Fruit fly (Drosophila melanogaster) whole organism, embryonic: Measurements from ENCODE around the gene Obp99b.

ENCODE experiments used
- Abd-B ChIP-seq: fragments of 200-800 bp; sonication (Bioruptor generic); optimal IDR thresholded peaks from 2 replicates; lab custom pipeline; 2018; ENCODE audit warnings: missing biosample characterization, mild to moderate bottlenecking, missing genetic modification characterization, moderate library complexity
- Atf6 ChIP-seq: fragments of 200-800 bp; sonication (Bioruptor generic); IDR thresholded peaks from 2 replicates; pipeline ENCODE4 v1.3.6; 2022; ENCODE audit warnings: missing biosample characterization, missing genetic modification characterization
- Blimp-1 ChIP-seq: fragments of 200-800 bp; sonication (Bioruptor generic); optimal IDR thresholded peaks from 3 replicates; lab custom pipeline; 2018; ENCODE audit warnings: missing biosample characterization, missing genetic modification characterization, mild to moderate bottlenecking, moderate library complexity, missing genetic modification reagents
- CG10147 ChIP-seq: fragments of 200-800 bp; sonication (Bioruptor generic); optimal IDR thresholded peaks from 2 replicates; lab custom pipeline; 2019; ENCODE audit warnings: missing biosample characterization, mild to moderate bottlenecking, missing genetic modification characterization, moderate library complexity
- CG10959 ChIP-seq: fragments of 200-800 bp; sonication (Bioruptor generic); IDR thresholded peaks from 2 replicates; pipeline ENCODE4 v1.3.6; 2022; ENCODE audit warnings: missing biosample characterization, missing genetic modification characterization
- CG13775 ChIP-seq: fragments of 200-800 bp; sonication (Bioruptor generic); optimal IDR thresholded peaks from 3 replicates; lab custom pipeline; 2017; ENCODE audit warnings: missing biosample characterization, mild to moderate bottlenecking, missing genetic modification characterization
- CG1602 ChIP-seq: fragments of 200-800 bp; sonication (Bioruptor generic); optimal IDR thresholded peaks from 3 replicates; lab custom pipeline; 2016; ENCODE audit warnings: missing biosample characterization, missing genetic modification characterization
- CG17829 ChIP-seq: fragments of 200-800 bp; optimal IDR thresholded peaks from 2 replicates; lab custom pipeline; 2019; ENCODE audit warnings: missing biosample characterization, mild to moderate bottlenecking, missing genetic modification characterization, moderate library complexity
- CG18764 ChIP-seq: fragments of 200-800 bp; sonication (Bioruptor generic); optimal IDR thresholded peaks from 3 replicates; lab custom pipeline; 2016; ENCODE audit warnings: missing biosample characterization, missing genetic modification characterization
- CG2712 ChIP-seq: fragments of 200-800 bp; optimal IDR thresholded peaks from 3 replicates; lab custom pipeline; 2019; ENCODE audit warnings: missing biosample characterization, mild to moderate bottlenecking, missing genetic modification characterization, moderate library complexity
- CG3065 ChIP-seq: fragments of 200-800 bp; sonication (Bioruptor generic); optimal IDR thresholded peaks from 2 replicates; lab custom pipeline; 2016; ENCODE audit warnings: missing biosample characterization, missing genetic modification characterization
- CG31224 ChIP-seq: fragments of 200-800 bp; sonication (Bioruptor generic); IDR thresholded peaks from 2 replicates; pipeline ENCODE4 v1.3.6; 2022; ENCODE audit warnings: missing biosample characterization, missing genetic modification characterization
- CG32767 ChIP-seq: fragments of 200-800 bp; sonication (Bioruptor generic); IDR thresholded peaks from 2 replicates; pipeline ENCODE4 v1.3.6; 2022; ENCODE audit warnings: missing biosample characterization, missing genetic modification characterization
- CG3281 ChIP-seq: fragments of 200-800 bp; sonication (Bioruptor generic); optimal IDR thresholded peaks from 3 replicates; lab custom pipeline; 2017; ENCODE audit warnings: missing biosample characterization, mild to moderate bottlenecking, missing genetic modification characterization
- CG4730 ChIP-seq: fragments of 200-800 bp; sonication (Bioruptor generic); IDR thresholded peaks from 2 replicates; pipeline ENCODE4 v1.3.6; 2022; ENCODE audit warnings: missing biosample characterization, missing genetic modification characterization
- CG7839 ChIP-seq: fragments of 200-800 bp; sonication (Bioruptor generic); optimal IDR thresholded peaks from 3 replicates; lab custom pipeline; 2018; ENCODE audit warnings: missing biosample characterization, mild to moderate bottlenecking, missing genetic modification characterization, moderate library complexity
- CG8290 ChIP-seq, 3 experiments: fragments of 200-800 bp; sonication (Bioruptor generic); optimal IDR thresholded peaks; 2 replicates each; lab custom pipeline; 2016 to 2019; ENCODE audit warnings: missing biosample characterization in 3 of 3, missing genetic modification characterization in 3 of 3, mild to moderate bottlenecking in 2 of 3, moderate library complexity in 1 of 3
- CG8924 ChIP-seq: fragments of 200-800 bp; optimal IDR thresholded peaks from 3 replicates; lab custom pipeline; 2019; ENCODE audit warnings: missing biosample characterization, mild to moderate bottlenecking, missing genetic modification characterization, moderate library complexity
- CG9932 ChIP-seq: fragments of 200-800 bp; sonication (Bioruptor generic); IDR thresholded peaks from 2 replicates; pipeline ENCODE4 v1.3.6; 2022; ENCODE audit warnings: missing biosample characterization, missing genetic modification characterization
- CrebB ChIP-seq: fragments of 200-800 bp; sonication (Bioruptor generic); optimal IDR thresholded peaks from 3 replicates; lab custom pipeline; 2018; ENCODE audit warnings: missing biosample characterization, mild to moderate bottlenecking, missing genetic modification characterization
- D19B ChIP-seq: fragments of 200-800 bp; sonication (Bioruptor generic); optimal IDR thresholded peaks from 2 replicates; lab custom pipeline; 2017; ENCODE audit warnings: missing biosample characterization, mild to moderate bottlenecking, missing genetic modification characterization
- Dbx ChIP-seq: fragments of 200-800 bp; sonication (Bioruptor generic); IDR thresholded peaks from 3 replicates; pipeline ENCODE4 v1.3.6; 2022; ENCODE audit warnings: missing biosample characterization, missing genetic modification characterization
- Deaf1 ChIP-seq: fragments of 200-800 bp; optimal IDR thresholded peaks from 3 replicates; lab custom pipeline; 2019; ENCODE audit warnings: missing biosample characterization, mild to moderate bottlenecking, missing genetic modification characterization, moderate library complexity
- Elba2 ChIP-seq: fragments of 200-800 bp; sonication (Bioruptor generic); optimal IDR thresholded peaks from 3 replicates; lab custom pipeline; 2016; ENCODE audit warnings: missing biosample characterization, missing genetic modification characterization
- Fer1 ChIP-seq: fragments of 200-800 bp; sonication (Bioruptor generic); optimal IDR thresholded peaks from 2 replicates; lab custom pipeline; 2017; ENCODE audit warnings: missing biosample characterization, mild to moderate bottlenecking, missing genetic modification characterization
- H2.0 ChIP-seq: fragments of 200-800 bp; sonication (Bioruptor generic); IDR thresholded peaks from 2 replicates; pipeline ENCODE4 v1.3.6; 2022; ENCODE audit warnings: missing biosample characterization, missing genetic modification characterization
- HLHmδ ChIP-seq: fragments of 200-800 bp; sonication (Bioruptor generic); optimal IDR thresholded peaks from 2 replicates; lab custom pipeline; 2018; ENCODE audit warnings: missing biosample characterization, mild to moderate bottlenecking, missing genetic modification characterization, moderate library complexity
- Hr78 ChIP-seq, 2 experiments: fragments of 200-800 bp in 1 of 2; fragments of >200 bp in 1 of 2; sonication (Bioruptor generic) in 1 of 2; optimal IDR thresholded peaks; 2 replicates each; lab custom pipeline; 2017 to 2019; ENCODE audit warnings: missing biosample characterization in 2 of 2, missing genetic modification characterization in 2 of 2, mild to moderate bottlenecking in 1 of 2, moderate library complexity in 1 of 2
- Jarid2 ChIP-seq: fragments of 200-800 bp; sonication (Bioruptor generic); optimal IDR thresholded peaks from 3 replicates; lab custom pipeline; 2017; ENCODE audit warnings: mild to moderate bottlenecking, missing biosample characterization, missing genetic modification reagents, missing genetic modification characterization
- Mes4 ChIP-seq: fragments of 200-800 bp; sonication (Bioruptor generic); optimal IDR thresholded peaks from 2 replicates; lab custom pipeline; 2016; ENCODE audit warnings: missing biosample characterization, missing genetic modification characterization
- NC2β ChIP-seq: fragments of 200-800 bp; sonication (Bioruptor generic); optimal IDR thresholded peaks from 2 replicates; lab custom pipeline; 2016; ENCODE audit warnings: missing biosample characterization, missing genetic modification characterization
- Ptx1 ChIP-seq: fragments of 200-800 bp; sonication (Bioruptor generic); IDR thresholded peaks from 2 replicates; pipeline ENCODE4 v1.3.6; 2022; ENCODE audit warnings: missing biosample characterization, missing genetic modification characterization
- Sox102F ChIP-seq: fragments of 200-800 bp; sonication (Bioruptor generic); optimal IDR thresholded peaks from 2 replicates; lab custom pipeline; 2018; ENCODE audit warnings: missing biosample characterization, mild to moderate bottlenecking, missing genetic modification characterization, moderate library complexity
- Ssrp ChIP-seq: fragments of 200-800 bp; sonication (Bioruptor generic); optimal IDR thresholded peaks from 2 replicates; lab custom pipeline; 2018; ENCODE audit warnings: missing biosample characterization, mild to moderate bottlenecking, missing genetic modification characterization, moderate library complexity
- Xrp1 ChIP-seq: fragments of 200-800 bp; sonication (Bioruptor generic); IDR thresholded peaks from 2 replicates; pipeline ENCODE4 v1.3.6; 2022; ENCODE audit warnings: missing biosample characterization, missing genetic modification characterization
- cg ChIP-seq: fragments of 200-800 bp; sonication (Bioruptor generic); optimal IDR thresholded peaks from 3 replicates; lab custom pipeline; 2019; ENCODE audit warnings: missing biosample characterization, mild to moderate bottlenecking, missing genetic modification characterization, moderate library complexity
- croc ChIP-seq: fragments of 200-800 bp; sonication (Bioruptor generic); conservative IDR thresholded peaks from 3 replicates; pipeline ENCODE4 v1.3.6; 2022; ENCODE audit warnings: missing biosample characterization, missing genetic modification characterization
- da ChIP-seq: fragments of 200-800 bp; sonication (Bioruptor generic); optimal IDR thresholded peaks from 2 replicates; lab custom pipeline; 2016; ENCODE audit warnings: missing biosample characterization, missing genetic modification characterization
- danr ChIP-seq: fragments of 200-800 bp; sonication (Bioruptor generic); IDR thresholded peaks from 2 replicates; pipeline ENCODE4 v1.3.6; 2022; ENCODE audit warnings: missing biosample characterization, missing genetic modification characterization
- dimm ChIP-seq: fragments of 200-800 bp; sonication (Bioruptor generic); IDR thresholded peaks from 2 replicates; pipeline ENCODE4 v1.3.6; 2022; ENCODE audit warnings: missing biosample characterization, missing genetic modification characterization
- dmrt11E ChIP-seq: fragments of 200-800 bp; sonication (Bioruptor generic); optimal IDR thresholded peaks from 3 replicates; lab custom pipeline; 2018; ENCODE audit warnings: missing biosample characterization, mild to moderate bottlenecking, missing genetic modification characterization, moderate library complexity
- dmrt99B ChIP-seq: fragments of 200-800 bp; sonication (Bioruptor generic); optimal IDR thresholded peaks from 2 replicates; lab custom pipeline; 2018; ENCODE audit warnings: missing biosample characterization, mild to moderate bottlenecking, missing genetic modification characterization, moderate library complexity
- emc ChIP-seq: fragments of 200-800 bp; sonication (Bioruptor generic); optimal IDR thresholded peaks from 2 replicates; lab custom pipeline; 2016; ENCODE audit warnings: missing biosample characterization, missing genetic modification characterization
- grn ChIP-seq: fragments of 200-800 bp; sonication (Bioruptor generic); optimal IDR thresholded peaks from 3 replicates; lab custom pipeline; 2017; ENCODE audit warnings: missing biosample characterization, missing genetic modification characterization
- hkb ChIP-seq, 2 experiments: fragments of 200-800 bp in 1 of 2; fragments of >200 bp in 1 of 2; sonication (Bioruptor generic) in 1 of 2; IDR thresholded peaks in 1 of 2; optimal IDR thresholded peaks in 1 of 2; 2 replicates each; pipeline versions ENCODE4 v1.3.6 to Lab custom; 2017 to 2022; ENCODE audit warnings: missing biosample characterization in 1 of 2, missing genetic modification characterization in 1 of 2
- kah ChIP-seq: fragments of 200-800 bp; sonication (Bioruptor generic); optimal IDR thresholded peaks from 2 replicates; lab custom pipeline; 2018; ENCODE audit warnings: missing biosample characterization, mild to moderate bottlenecking, missing genetic modification characterization
- lilli ChIP-seq: fragments of 200-800 bp; sonication (Bioruptor generic); optimal IDR thresholded peaks from 3 replicates; lab custom pipeline; 2016; ENCODE audit warnings: missing biosample characterization, missing genetic modification characterization
- pho ChIP-seq: fragments of 200-800 bp; sonication (Bioruptor generic); optimal IDR thresholded peaks from 2 replicates; lab custom pipeline; 2016; ENCODE audit warnings: missing biosample characterization, missing genetic modification characterization
- sim ChIP-seq: fragments of 200-800 bp; sonication (Bioruptor generic); IDR thresholded peaks from 2 replicates; pipeline ENCODE4 v1.3.6; 2022; ENCODE audit warnings: missing biosample characterization, missing genetic modification characterization

The Obp99b gene

dm6 chr3R:29725577-29726240 lies 9.0 kb upstream of the Obp99b start, which contains the start of gene Kul (continued):
- TF ChIP-seq CG18764 (GFP tag; lab: Kevin White, UChicago) (no peak), Ssrp (tag; lab: Kevin White, UChicago) (no peak), CG9932 (GFP tag; lab: Robert Waterston, UW) (peak; percentile 29; the same call in 1 of the 2 replicates), CG7839 (no peak), croc (GFP tag; lab: Robert Waterston, UW) (no peak), Hr78 (GFP tag; optimal IDR thresholded peaks at IDR 0.05; lab: Kevin White, UChicago) (no peak), Jarid2 (GFP tag; lab: Kevin White, UChicago) (peak; percentile 4), cg (GFP tag; lab: Kevin White, UChicago) (no peak), emc (GFP tag; lab: Kevin White, UChicago) (no peak), CG4730 (GFP tag; lab: Robert Waterston, UW) (no peak), HLHmδ (GFP tag; lab: Kevin White, UChicago) (no peak), lilli (GFP tag; lab: Kevin White, UChicago) (peak; percentile 5), kah (GFP tag; lab: Kevin White, UChicago) (no peak), CG17829 (peak; percentile 28), CG1602 (GFP tag; lab: Kevin White, UChicago) (no peak), CG10147 (GFP tag; lab: Kevin White, UChicago) (no peak), Xrp1 (GFP tag; lab: Robert Waterston, UW) (no peak), CG3065 (GFP tag; lab: Kevin White, UChicago) (no peak), grn (no peak), Mes4 (GFP tag; lab: Kevin White, UChicago) (no peak), CG10959 (GFP tag; lab: Robert Waterston, UW) (no peak), Dbx (GFP tag; lab: Robert Waterston, UW) (0 out of 3 replicates have a peak, but pooled peaks have one; percentile 9), Deaf1 (no peak), CrebB (tag; lab: Kevin White, UChicago) (no peak), Sox102F (GFP tag; lab: Kevin White, UChicago) (no peak), hkb (optimal IDR thresholded peaks at IDR 0.05; lab: Kevin White, UChicago) (no peak), hkb (GFP tag; IDR thresholded peaks at IDR 0.05; lab: Robert Waterston, UW) (0 out of 2 replicates have a peak, but pooled peaks have one; percentile 20), dmrt99B (no peak), Abd-B (GFP tag; lab: Kevin White, UChicago) (no peak), CG31224 (GFP tag; lab: Robert Waterston, UW) (no peak), dmrt11E (no peak), Atf6 (GFP tag; lab: Robert Waterston, UW) (no peak), CG8924 (tag; lab: Kevin White, UChicago) (no peak), H2.0 (GFP tag; lab: Robert Waterston, UW) (no peak), Ptx1 (GFP tag; lab: Robert Waterston, UW) (peak; percentile 28; the same call in 1 of the 2 replicates), NC2β (GFP tag; lab: Kevin White, UChicago) (no peak), Elba2 (GFP tag; lab: Kevin White, UChicago) (no peak), danr (GFP tag; lab: Robert Waterston, UW) (no peak), pho (GFP tag; lab: Kevin White, UChicago) (no peak), Blimp-1 (GFP tag; lab: Kevin White, UChicago) (no peak), CG8290 (GFP tag; optimal IDR thresholded peaks at IDR 0.05; lab: Kevin White, UChicago) (no peak), CG8290 (tag; optimal IDR thresholded peaks at IDR 0.05; lab: Kevin White, UChicago) (no peak), sim (GFP tag; lab: Robert Waterston, UW) (no peak), CG2712 (tag; lab: Kevin White, UChicago) (no peak), CG13775 (no peak), CG3281 (GFP tag; lab: Kevin White, UChicago) (no peak), CG32767 (GFP tag; lab: Robert Waterston, UW) (no peak), dimm (GFP tag; lab: Robert Waterston, UW) (no peak), da (GFP tag; lab: Kevin White, UChicago) (no peak), D19B (GFP tag; lab: Kevin White, UChicago) (no peak), Fer1 (GFP tag; lab: Kevin White, UChicago) (no peak)
